Fruit fly (Drosophila melanogaster): ENCODE measurements around the gene CG43725.

The CG43725 gene

DNA sequence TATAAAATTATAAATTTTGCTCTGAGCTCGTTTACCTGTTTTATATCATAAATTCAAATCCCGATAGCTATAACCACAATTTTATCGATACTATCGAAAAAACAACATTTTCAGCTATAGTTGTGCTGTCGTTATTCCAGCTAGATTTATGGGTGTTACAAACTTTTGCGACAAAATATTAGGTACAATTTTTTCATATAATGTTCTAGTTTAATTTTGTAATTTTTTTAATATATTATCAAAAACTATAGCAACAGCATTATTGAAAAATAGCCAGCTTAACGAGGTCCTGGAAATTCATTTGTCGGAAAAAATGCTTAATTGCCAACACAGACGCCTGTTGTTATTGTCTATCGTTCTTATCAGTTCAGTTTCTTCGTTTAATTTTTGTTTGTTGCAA is 15.8 kb downstream of the CG43725 start, which contains the start of gene Wdr59 (continued):
- TF ChIP-seq CoRest (tag; optimal IDR thresholded peaks at IDR 0.05) = peak; percentile 67
- TF ChIP-seq CG14710 (tag; optimal IDR thresholded peaks at IDR 0.05) = peak; percentile 77

DNA sequence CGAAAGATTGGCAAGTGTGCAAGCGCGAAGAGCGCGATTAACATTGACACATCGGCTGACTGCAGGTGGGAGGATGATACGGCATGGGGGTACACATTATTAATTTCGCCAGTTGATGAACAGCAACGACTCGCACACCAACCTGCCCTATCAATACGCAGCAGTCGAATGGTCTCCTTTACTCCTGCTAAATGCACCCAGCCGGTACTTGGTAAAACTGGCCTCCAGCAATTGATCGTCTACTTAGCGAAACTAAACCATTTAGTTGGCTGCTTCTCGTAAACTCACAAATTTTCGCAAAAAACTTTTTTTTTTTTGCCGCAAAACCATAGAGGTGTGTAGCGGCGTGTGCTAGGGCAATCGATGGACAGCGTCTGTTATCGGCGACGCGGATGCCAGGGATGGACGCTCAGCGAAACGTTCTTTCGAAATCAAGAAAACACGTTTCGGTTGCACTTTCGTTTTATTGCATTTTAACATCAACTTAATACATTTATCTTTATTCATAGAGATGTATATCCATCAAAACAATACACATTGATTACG is 25.3 kb downstream of the CG43725 start, which contains the start of gene Ge-1:
TSS of gene Ge-1 (minus strand) at position 373 of the 546 bp plus-strand sequence.
- TF ChIP-seq pan (optimal IDR thresholded peaks at IDR 0.05) = no peak
- TF ChIP-seq pan (GFP tag; optimal IDR thresholded peaks at IDR 0.05 in 1 of 2, IDR thresholded peaks at IDR 0.05 in 1 of 2) = no peak
- TF ChIP-seq CG17568 (GFP tag; optimal IDR thresholded peaks at IDR 0.05) = no peak
- TF ChIP-seq Optix (GFP tag; IDR thresholded peaks at IDR 0.05) = no peak
- TF ChIP-seq H2.0 (GFP tag; IDR thresholded peaks at IDR 0.05) = no peak
- no peak for TF ChIP-seq Rx (GFP tag; IDR thresholded peaks at IDR 0.05)
- TF ChIP-seq CG14014 (GFP tag; IDR thresholded peaks at IDR 0.05) = peak; percentile 18; the same call in 1 of the 2 replicates
- TF ChIP-seq CG1529 (GFP tag; optimal IDR thresholded peaks at IDR 0.05) = no peak
- no peak for TF ChIP-seq CG9932 (GFP tag; IDR thresholded peaks at IDR 0.05)
- no peak for TF ChIP-seq cato (GFP tag; optimal IDR thresholded peaks at IDR 0.05; ENCODE audit: borderline replicate concordance)
- no peak for TF ChIP-seq oc (tag; optimal IDR thresholded peaks at IDR 0.05)
- no peak for TF ChIP-seq tgo (GFP tag; IDR thresholded peaks at IDR 0.05)
- TF ChIP-seq tx (GFP tag; optimal IDR thresholded peaks at IDR 0.05) = no peak
- TF ChIP-seq odd (GFP tag; optimal IDR thresholded peaks at IDR 0.05) = no peak
- TF ChIP-seq CG30020 (tag; optimal IDR thresholded peaks at IDR 0.05) = peak; percentile 46
- TF ChIP-seq CG11247 (GFP tag; IDR thresholded peaks at IDR 0.05) = no peak
- no peak for TF ChIP-seq CG15073 (GFP tag; optimal IDR thresholded peaks at IDR 0.05)
- peak; percentile 60 for TF ChIP-seq Scr (GFP tag; IDR thresholded peaks at IDR 0.05; ENCODE audit: partially characterized antibody)
- no peak for TF ChIP-seq CG2889 (GFP tag; IDR thresholded peaks at IDR 0.05)
- TF ChIP-seq CrebB (tag; optimal IDR thresholded peaks at IDR 0.05) = no peak
- no peak for TF ChIP-seq CG30431 (GFP tag; optimal IDR thresholded peaks at IDR 0.05)
- TF ChIP-seq CG17385 (GFP tag; optimal IDR thresholded peaks at IDR 0.05) = no peak
- peak; percentile 29 for TF ChIP-seq CHES-1-like (GFP tag; optimal IDR thresholded peaks at IDR 0.05)
- no peak for TF ChIP-seq pita (GFP tag; optimal IDR thresholded peaks at IDR 0.05)
- no peak for TF ChIP-seq CG7786 (GFP tag; optimal IDR thresholded peaks at IDR 0.05)
- TF ChIP-seq rib (GFP tag; IDR thresholded peaks at IDR 0.05) = peak; percentile 90
- no peak for TF ChIP-seq CG17328 (GFP tag; IDR thresholded peaks at IDR 0.05)
- TF ChIP-seq Kr (GFP tag; optimal IDR thresholded peaks at IDR 0.05) = no peak
- no peak for TF ChIP-seq CG8944 (GFP tag; optimal IDR thresholded peaks at IDR 0.05)
- no peak for TF ChIP-seq Fer3 (tag; optimal IDR thresholded peaks at IDR 0.05)
- TF ChIP-seq CG12155 (GFP tag; optimal IDR thresholded peaks at IDR 0.05) = no peak
- no peak for TF ChIP-seq h (optimal IDR thresholded peaks at IDR 0.05)
- no peak for TF ChIP-seq Dek (tag; optimal IDR thresholded peaks at IDR 0.05)
- peak; percentile 56; the same call in 2 of the 3 replicates for TF ChIP-seq CG16813 (GFP tag; IDR thresholded peaks at IDR 0.05; ENCODE audit: partially characterized antibody)
- TF ChIP-seq CG12071 (GFP tag; optimal IDR thresholded peaks at IDR 0.05) = no peak
- peak; percentile 49; the same call in 1 of the 2 replicates for TF ChIP-seq Rfx (GFP tag; IDR thresholded peaks at IDR 0.05)
- peak; percentile 19 for TF ChIP-seq CG4424 (GFP tag; optimal IDR thresholded peaks at IDR 0.05)
- TF ChIP-seq B-H2 (GFP tag; optimal IDR thresholded peaks at IDR 0.05) = no peak
- TF ChIP-seq Xrp1 (GFP tag; IDR thresholded peaks at IDR 0.05) = peak; percentile 38; the same call in 1 of the 2 replicates
- peak; percentile 2 for TF ChIP-seq gfzf (GFP tag; optimal IDR thresholded peaks at IDR 0.05)
- TF ChIP-seq Drgx (GFP tag; IDR thresholded peaks at IDR 0.05) = no peak
- TF ChIP-seq gt (GFP tag; IDR thresholded peaks at IDR 0.05) = no peak
- 0 out of 2 replicates have a peak, but pooled peaks have one; percentile 9 for TF ChIP-seq Atf6 (GFP tag; IDR thresholded peaks at IDR 0.05)
- TF ChIP-seq CG12236 (GFP tag; optimal IDR thresholded peaks at IDR 0.05) = no peak
- TF ChIP-seq Abd-B (GFP tag; optimal IDR thresholded peaks at IDR 0.05) = no peak
- TF ChIP-seq Awh (GFP tag; IDR thresholded peaks at IDR 0.05) = no peak
- no peak for TF ChIP-seq HLHmδ (GFP tag; optimal IDR thresholded peaks at IDR 0.05)
- no peak for TF ChIP-seq CG1603 (tag; optimal IDR thresholded peaks at IDR 0.05)
